Worm (Caenorhabditis elegans) whole organism, L4/young adult: Measurements from ENCODE around the gene ZK488.5.

Experiments
- dao-5 ChIP-seq: sonication (generic microtip); optimal IDR thresholded peaks from 2 replicates; lab custom pipeline; 2016; ENCODE audit warnings: missing genotype, missing genetic modification characterization, moderate library complexity, missing compliant biosample characterization
- him-1 ChIP-seq: sonication (generic microtip); optimal IDR thresholded peaks from 2 replicates; lab custom pipeline; 2016; ENCODE audit warnings: missing genotype, missing genetic modification reagents, missing genetic modification characterization, missing compliant biosample characterization

- no peak for TF ChIP-seq him-1 (tag; lab: Kevin White, UChicago)
- TF ChIP-seq dao-5 (tag; lab: Kevin White, UChicago) = no peak
Measured at ce11 chrV:622902-623301, 29.8 kb downstream of the ZK488.5 start, which contains the start of gene F48G7.5.
